Fruit fly (Drosophila melanogaster): ENCODE data around the gene Idh.

The Idh gene

dm6 chr3L:8340264-8341095 is 20.2 kb downstream of the Idh start, which contains the start of the genes Prim1 and CG7083:
Gene Prim1, plus strand, starts transcription at chr3L:8340314.
Gene CG7083, plus strand, starts transcription at chr3L:8340785.
- TF ChIP-seq CG32264 (GFP tag; optimal IDR thresholded peaks at IDR 0.05) = no peak
- TF ChIP-seq sage (GFP tag; optimal IDR thresholded peaks at IDR 0.05) = peak; percentile 34
- no peak for TF ChIP-seq Hr78 (GFP tag; optimal IDR thresholded peaks at IDR 0.05)
- TF ChIP-seq dl (GFP tag; optimal IDR thresholded peaks at IDR 0.05; ENCODE audit: insufficient read depth in 1 of 2, partially characterized antibody in 2 of 2) = no peak
- peak; percentile 38 for TF ChIP-seq GATAd (GFP tag; optimal IDR thresholded peaks at IDR 0.05)
- no peak for TF ChIP-seq Dif (GFP tag; optimal IDR thresholded peaks at IDR 0.05; ENCODE audit: partially characterized antibody)
- no peak for TF ChIP-seq pan (optimal IDR thresholded peaks at IDR 0.05)
- TF ChIP-seq jim (GFP tag; optimal IDR thresholded peaks at IDR 0.05) = no peak
- peak; percentile 60 for TF ChIP-seq dsf (GFP tag; optimal IDR thresholded peaks at IDR 0.05; ENCODE audit: borderline replicate concordance)
- peak; percentile 75 for TF ChIP-seq h (GFP tag; optimal IDR thresholded peaks at IDR 0.05)
- TF ChIP-seq HLH106 (tag; optimal IDR thresholded peaks at IDR 0.05) = peak; percentile 67
- TF ChIP-seq dmrt93B (GFP tag; optimal IDR thresholded peaks at IDR 0.05) = no peak
- peak; percentile 34 for TF ChIP-seq Jra (GFP tag; optimal IDR thresholded peaks at IDR 0.05)
- peak; percentile 71 for TF ChIP-seq br (GFP tag; optimal IDR thresholded peaks at IDR 0.05)
- TF ChIP-seq tai (GFP tag; optimal IDR thresholded peaks at IDR 0.05) = no peak
- TF ChIP-seq Hr83 (GFP tag; optimal IDR thresholded peaks at IDR 0.05; ENCODE audit: poor library complexity, severe bottlenecking) = peak; percentile 21
- TF ChIP-seq psq (GFP tag; optimal IDR thresholded peaks at IDR 0.05) = peak; percentile 49
- peak; percentile 61 for TF ChIP-seq OdsH (GFP tag; optimal IDR thresholded peaks at IDR 0.05)
- TF ChIP-seq woc (GFP tag; optimal IDR thresholded peaks at IDR 0.05) = peak; percentile 47
- TF ChIP-seq rgr (GFP tag; optimal IDR thresholded peaks at IDR 0.05) = peak; percentile 72
- peak; percentile 83 for TF ChIP-seq fru (GFP tag; optimal IDR thresholded peaks at IDR 0.05)
- TF ChIP-seq Hnf4 (GFP tag; optimal IDR thresholded peaks at IDR 0.05) = peak; percentile 67
- TF ChIP-seq foxo (GFP tag; optimal IDR thresholded peaks at IDR 0.05) = peak in 1 of 2 experiments; percentile 66
- TF ChIP-seq sv (GFP tag; optimal IDR thresholded peaks at IDR 0.05) = peak; percentile 42
- no peak for TF ChIP-seq lola (GFP tag; optimal IDR thresholded peaks at IDR 0.05)
- peak; percentile 43 for TF ChIP-seq Sp1 (GFP tag; optimal IDR thresholded peaks at IDR 0.05)
- no peak for TF ChIP-seq Abd-B (GFP tag; optimal IDR thresholded peaks at IDR 0.05)
- TF ChIP-seq usp (GFP tag; optimal IDR thresholded peaks at IDR 0.05) = no peak
- peak; percentile 55 for TF ChIP-seq CG9705 (GFP tag; optimal IDR thresholded peaks at IDR 0.05)
- no peak for TF ChIP-seq CrebA (GFP tag; optimal IDR thresholded peaks at IDR 0.05; ENCODE audit: borderline replicate concordance)
- no peak for TF ChIP-seq Dfd (GFP tag; optimal IDR thresholded peaks at IDR 0.05)
- TF ChIP-seq Myc (optimal IDR thresholded peaks at IDR 0.05) = peak; percentile 21
- no peak for TF ChIP-seq brk (GFP tag; optimal IDR thresholded peaks at IDR 0.05)
- TF ChIP-seq N (GFP tag; optimal IDR thresholded peaks at IDR 0.05) = no peak
- TF ChIP-seq Mio (GFP tag; optimal IDR thresholded peaks at IDR 0.05) = no peak
- TF ChIP-seq ey (GFP tag; optimal IDR thresholded peaks at IDR 0.05) = peak; percentile 65
- no peak for TF ChIP-seq Vsx2 (GFP tag; optimal IDR thresholded peaks at IDR 0.05; ENCODE audit: partially characterized antibody)
- no peak for TF ChIP-seq Rel (GFP tag; optimal IDR thresholded peaks at IDR 0.05)
- peak; percentile 96 for TF ChIP-seq Rel (tag; optimal IDR thresholded peaks at IDR 0.05)

- no peak for TF ChIP-seq foxo (GFP tag; optimal IDR thresholded peaks at IDR 0.05)
- peak; percentile 60 for TF ChIP-seq brk (GFP tag; optimal IDR thresholded peaks at IDR 0.05)
- no peak for TF ChIP-seq Hr83 (GFP tag; optimal IDR thresholded peaks at IDR 0.05; ENCODE audit: poor library complexity, severe bottlenecking)
- no peak for TF ChIP-seq ey (GFP tag; optimal IDR thresholded peaks at IDR 0.05)
- no peak for TF ChIP-seq lola (GFP tag; optimal IDR thresholded peaks at IDR 0.05)
- no peak for TF ChIP-seq woc (GFP tag; optimal IDR thresholded peaks at IDR 0.05)
- TF ChIP-seq Myc (optimal IDR thresholded peaks at IDR 0.05) = no peak
- peak; percentile 9 for TF ChIP-seq Jra (GFP tag; optimal IDR thresholded peaks at IDR 0.05)
- no peak for TF ChIP-seq Hr78 (GFP tag; optimal IDR thresholded peaks at IDR 0.05)
- no peak for TF ChIP-seq Dfd (GFP tag; optimal IDR thresholded peaks at IDR 0.05)
- peak; percentile 21 for TF ChIP-seq OdsH (GFP tag; optimal IDR thresholded peaks at IDR 0.05)
- no peak for TF ChIP-seq Abd-B (GFP tag; optimal IDR thresholded peaks at IDR 0.05)
- TF ChIP-seq fru (GFP tag; optimal IDR thresholded peaks at IDR 0.05) = peak; percentile 34
- no peak for TF ChIP-seq tai (GFP tag; optimal IDR thresholded peaks at IDR 0.05)
- TF ChIP-seq Mio (GFP tag; optimal IDR thresholded peaks at IDR 0.05) = no peak
- TF ChIP-seq Vsx2 (GFP tag; optimal IDR thresholded peaks at IDR 0.05; ENCODE audit: partially characterized antibody) = no peak
- TF ChIP-seq pan (optimal IDR thresholded peaks at IDR 0.05) = no peak
- no peak for TF ChIP-seq CrebA (GFP tag; optimal IDR thresholded peaks at IDR 0.05; ENCODE audit: borderline replicate concordance)
- TF ChIP-seq Dif (GFP tag; optimal IDR thresholded peaks at IDR 0.05; ENCODE audit: partially characterized antibody) = no peak
- no peak for TF ChIP-seq br (GFP tag; optimal IDR thresholded peaks at IDR 0.05)
- TF ChIP-seq h (GFP tag; optimal IDR thresholded peaks at IDR 0.05) = no peak
- peak; percentile 9 for TF ChIP-seq HLH106 (tag; optimal IDR thresholded peaks at IDR 0.05)
- TF ChIP-seq GATAd (GFP tag; optimal IDR thresholded peaks at IDR 0.05) = peak; percentile 30
- TF ChIP-seq Rel (GFP tag; optimal IDR thresholded peaks at IDR 0.05) = no peak
- no peak for TF ChIP-seq Rel (tag; optimal IDR thresholded peaks at IDR 0.05)
- peak; percentile 22 for TF ChIP-seq psq (GFP tag; optimal IDR thresholded peaks at IDR 0.05)
- TF ChIP-seq dmrt93B (GFP tag; optimal IDR thresholded peaks at IDR 0.05) = no peak
- TF ChIP-seq Hnf4 (GFP tag; optimal IDR thresholded peaks at IDR 0.05) = peak; percentile 75
- TF ChIP-seq rgr (GFP tag; optimal IDR thresholded peaks at IDR 0.05) = no peak
- TF ChIP-seq CG9705 (GFP tag; optimal IDR thresholded peaks at IDR 0.05) = no peak
- no peak for TF ChIP-seq dsf (GFP tag; optimal IDR thresholded peaks at IDR 0.05; ENCODE audit: borderline replicate concordance)
- no peak for TF ChIP-seq usp (GFP tag; optimal IDR thresholded peaks at IDR 0.05)
- TF ChIP-seq sage (GFP tag; optimal IDR thresholded peaks at IDR 0.05) = peak; percentile 33
- no peak for TF ChIP-seq jim (GFP tag; optimal IDR thresholded peaks at IDR 0.05)
- no peak for TF ChIP-seq Sp1 (GFP tag; optimal IDR thresholded peaks at IDR 0.05)
- no peak for TF ChIP-seq N (GFP tag; optimal IDR thresholded peaks at IDR 0.05)
- no peak for TF ChIP-seq CG32264 (GFP tag; optimal IDR thresholded peaks at IDR 0.05)
- no peak for TF ChIP-seq dl (GFP tag; optimal IDR thresholded peaks at IDR 0.05; ENCODE audit: insufficient read depth in 1 of 2, partially characterized antibody in 2 of 2)
- no peak for TF ChIP-seq sv (GFP tag; optimal IDR thresholded peaks at IDR 0.05)
Observed at dm6 chr3L:8338921-8339320, 21.8 kb downstream of the Idh start, which contains the start of gene Pex2. Gene Pex2, plus strand, starts transcription at chr3L:8339051.
